Worm (Caenorhabditis elegans) whole organism, L1 larva: Measurements from ENCODE around the gene sre-36.

Experiments used
- F16B12.6 ChIP-seq: fragments of 150-350 bp; optimal IDR thresholded peaks from 2 replicates; lab custom pipeline; 2014; ENCODE audit warnings: missing biosample characterization, missing genetic modification characterization
- aha-1 ChIP-seq: fragments of 150-350 bp; optimal IDR thresholded peaks from 2 replicates; lab custom pipeline; 2014; ENCODE audit warnings: missing biosample characterization, missing genetic modification characterization
- alr-1 ChIP-seq: fragments of 200-800 bp; sonication (Bioruptor generic); optimal IDR thresholded peaks from 2 replicates; lab custom pipeline; 2018; ENCODE audit warnings: borderline replicate concordance, mild to moderate bottlenecking, missing genetic modification characterization, missing compliant biosample characterization
- aly-2 ChIP-seq: fragments of 150-350 bp; optimal IDR thresholded peaks from 2 replicates; lab custom pipeline; 2014; ENCODE audit warnings: missing biosample characterization, missing genetic modification characterization
- ama-1 ChIP-seq: fragments of 150-350 bp; optimal IDR thresholded peaks from 2 replicates; lab custom pipeline; 2014
- ceh-63 ChIP-seq: fragments of 200-800 bp; sonication (Bioruptor generic); optimal IDR thresholded peaks from 2 replicates; lab custom pipeline; 2018; ENCODE audit warnings: mild to moderate bottlenecking, missing genetic modification characterization, missing compliant biosample characterization
- ceh-8 ChIP-seq: fragments of 200-800 bp; sonication (Bioruptor generic); optimal IDR thresholded peaks from 2 replicates; lab custom pipeline; 2018; ENCODE audit warnings: mild to moderate bottlenecking, missing genetic modification characterization, moderate library complexity, missing compliant biosample characterization
- ces-1 ChIP-seq: fragments of 150-350 bp; optimal IDR thresholded peaks from 2 replicates; lab custom pipeline; 2014; ENCODE audit warnings: missing biosample characterization, missing genetic modification reagents, missing genetic modification characterization
- dpl-1 ChIP-seq, 3 experiments: fragments of 150-350 bp in 2 of 3; sonication (generic microtip) in 1 of 3; optimal IDR thresholded peaks; 2 replicates each; lab custom pipeline; 2014 to 2017; ENCODE audit warnings: missing biosample characterization in 3 of 3, missing genetic modification characterization in 3 of 3, missing genetic modification reagents in 3 of 3
- dsc-1 ChIP-seq: sonication (generic microtip); optimal IDR thresholded peaks from 2 replicates; lab custom pipeline; 2016; ENCODE audit warnings: mild to moderate bottlenecking, missing genetic modification characterization, missing compliant biosample characterization
- efl-1 ChIP-seq, 4 experiments: fragments of 150-350 bp; optimal IDR thresholded peaks in 3 of 4; peaks in 1 of 4; 1 replicate in 1 of 4; 2 replicates in 3 of 4; lab custom pipeline; 2014; ENCODE audit warnings: missing biosample characterization in 2 of 4, missing genetic modification characterization in 2 of 4, missing genetic modification reagents in 2 of 4
- efl-3 ChIP-seq: fragments of 200-800 bp; sonication (Bioruptor generic); optimal IDR thresholded peaks from 2 replicates; lab custom pipeline; 2018; ENCODE audit warnings: mild to moderate bottlenecking, missing genetic modification characterization, missing compliant biosample characterization
- egl-27 ChIP-seq, 2 experiments: fragments of 150-350 bp in 1 of 2; sonication (generic microtip); optimal IDR thresholded peaks; 3 replicates each; lab custom pipeline; 2017 to 2018; ENCODE audit warnings: missing biosample characterization in 2 of 2, missing genetic modification characterization in 2 of 2, missing genetic modification reagents in 2 of 2
- elt-2 ChIP-seq: sonication (generic microtip); optimal IDR thresholded peaks from 2 replicates; lab custom pipeline; 2016; ENCODE audit warnings: missing genetic modification characterization, mild to moderate bottlenecking, inconsistent platforms, missing compliant biosample characterization, missing genetic modification reagents
- fkh-10 ChIP-seq: sonication (generic microtip); optimal IDR thresholded peaks from 2 replicates; lab custom pipeline; 2017; ENCODE audit warnings: missing biosample characterization, missing genetic modification reagents, missing genetic modification characterization
- fkh-4 ChIP-seq: sonication (generic microtip); optimal IDR thresholded peaks from 2 replicates; lab custom pipeline; 2016; ENCODE audit warnings: missing compliant biosample characterization, missing genetic modification characterization, borderline replicate concordance
- grh-1 ChIP-seq: fragments of 200-800 bp; sonication (Bioruptor generic); IDR thresholded peaks from 2 replicates; pipeline ENCODE4 v1.3.6; 2022; ENCODE audit warnings: missing genetic modification reagents, missing genetic modification characterization, missing compliant biosample characterization
- hlh-17 ChIP-seq: fragments of 200-800 bp; sonication (Bioruptor generic); optimal IDR thresholded peaks from 2 replicates; lab custom pipeline; 2018; ENCODE audit warnings: missing genetic modification characterization, mild to moderate bottlenecking, missing compliant biosample characterization, moderate library complexity, borderline replicate concordance
- hlh-4 ChIP-seq: sonication (generic microtip); optimal IDR thresholded peaks from 2 replicates; lab custom pipeline; 2016; ENCODE audit warnings: mild to moderate bottlenecking, missing genetic modification characterization, missing compliant biosample characterization
- hpl-2 ChIP-seq: fragments of 150-350 bp; optimal IDR thresholded peaks from 2 replicates; lab custom pipeline; 2014; ENCODE audit warnings: missing biosample characterization, missing genetic modification reagents, missing genetic modification characterization
- lin-14 ChIP-seq: fragments of 200-800 bp; sonication (Bioruptor generic); optimal IDR thresholded peaks from 2 replicates; lab custom pipeline; 2018; ENCODE audit warnings: mild to moderate bottlenecking, missing genetic modification characterization, moderate library complexity, missing compliant biosample characterization
- lin-15B ChIP-seq: fragments of 150-350 bp; sonication (generic microtip); optimal IDR thresholded peaks from 3 replicates; lab custom pipeline; 2014; ENCODE audit warnings: missing biosample characterization, missing genetic modification characterization
- lin-35 ChIP-seq, 2 experiments: fragments of 150-350 bp; optimal IDR thresholded peaks; 2 replicates each; lab custom pipeline; 2014; ENCODE audit warnings: missing biosample characterization in 2 of 2, missing genetic modification characterization in 2 of 2, missing genetic modification reagents in 2 of 2
- lin-39 ChIP-seq: fragments of 150-350 bp; optimal IDR thresholded peaks from 2 replicates; lab custom pipeline; 2014; ENCODE audit warnings: missing biosample characterization, missing genetic modification reagents, missing genetic modification characterization
- lir-3 ChIP-seq: sonication (generic microtip); optimal IDR thresholded peaks from 2 replicates; lab custom pipeline; 2016; ENCODE audit warnings: mild to moderate bottlenecking, missing genetic modification characterization, moderate library complexity, missing compliant biosample characterization; ENCODE audit not compliant: poor library complexity
- mab-9 ChIP-seq: fragments of 200-800 bp; sonication (Bioruptor generic); IDR thresholded peaks from 2 replicates; pipeline ENCODE4 v1.3.6; 2022; ENCODE audit warnings: missing genetic modification reagents, missing genetic modification characterization, missing compliant biosample characterization
- mdl-1 ChIP-seq, 2 experiments: fragments of 150-350 bp; optimal IDR thresholded peaks; 2 replicates each; lab custom pipeline; 2014 to 2017; ENCODE audit warnings: missing biosample characterization in 2 of 2, missing genetic modification characterization in 2 of 2, inconsistent platforms in 1 of 2
- mef-2 ChIP-seq: fragments of 150-350 bp; optimal IDR thresholded peaks from 2 replicates; lab custom pipeline; 2014; ENCODE audit warnings: missing biosample characterization, missing genetic modification characterization
- mep-1 ChIP-seq: fragments of 150-350 bp; optimal IDR thresholded peaks from 2 replicates; lab custom pipeline; 2014; ENCODE audit warnings: missing biosample characterization, missing genetic modification characterization
- nhr-11 ChIP-seq: fragments of 150-350 bp; optimal IDR thresholded peaks from 2 replicates; lab custom pipeline; 2014; ENCODE audit warnings: missing biosample characterization, missing genetic modification characterization
- nhr-237 ChIP-seq: fragments of 150-350 bp; optimal IDR thresholded peaks from 2 replicates; lab custom pipeline; 2014; ENCODE audit warnings: missing biosample characterization, missing genetic modification characterization
- nhr-71 ChIP-seq: sonication (generic microtip); optimal IDR thresholded peaks from 2 replicates; lab custom pipeline; 2016; ENCODE audit warnings: mild to moderate bottlenecking, missing genetic modification characterization, moderate library complexity, missing compliant biosample characterization
- nhr-76 ChIP-seq: sonication (generic microtip); optimal IDR thresholded peaks from 2 replicates; lab custom pipeline; 2017; ENCODE audit warnings: missing biosample characterization, missing genetic modification characterization
- nhr-77 ChIP-seq: fragments of 150-350 bp; optimal IDR thresholded peaks from 2 replicates; lab custom pipeline; 2014; ENCODE audit warnings: missing biosample characterization, missing genetic modification characterization
- nhr-84 ChIP-seq: sonication (generic microtip); optimal IDR thresholded peaks from 2 replicates; lab custom pipeline; 2017; ENCODE audit warnings: missing biosample characterization, missing genetic modification characterization
- nhr-85 ChIP-seq: sonication (generic microtip); peaks from one replicate; lab custom pipeline; 2016; ENCODE audit warnings: missing genetic modification characterization, inconsistent platforms, missing compliant biosample characterization
- nhr-90 ChIP-seq: sonication (generic microtip); optimal IDR thresholded peaks from 2 replicates; lab custom pipeline; 2016; ENCODE audit warnings: mild to moderate bottlenecking, missing genetic modification characterization, missing compliant biosample characterization; ENCODE audit not compliant: poor library complexity
- pag-3 ChIP-seq: sonication (generic microtip); optimal IDR thresholded peaks from 2 replicates; lab custom pipeline; 2017; ENCODE audit warnings: missing genetic modification characterization, mild to moderate bottlenecking, missing compliant biosample characterization, antibody characterized with exemption, borderline replicate concordance; ENCODE audit not compliant: insufficient read depth
- pax-3 ChIP-seq: fragments of 200-800 bp; sonication (Bioruptor generic); optimal IDR thresholded peaks from 2 replicates; lab custom pipeline; 2018; ENCODE audit warnings: mild to moderate bottlenecking, missing genetic modification characterization, moderate library complexity, missing compliant biosample characterization
- rnt-1 ChIP-seq: sonication (generic microtip); optimal IDR thresholded peaks from 2 replicates; lab custom pipeline; 2016; ENCODE audit warnings: mild to moderate bottlenecking, missing genetic modification characterization, moderate library complexity, missing compliant biosample characterization
- skn-1 ChIP-seq: fragments of 150-350 bp; optimal IDR thresholded peaks from 2 replicates; lab custom pipeline; 2014; ENCODE audit warnings: missing biosample characterization, missing genetic modification characterization
- snpc-4 ChIP-seq: fragments of 150-350 bp; optimal IDR thresholded peaks from 2 replicates; lab custom pipeline; 2014; ENCODE audit warnings: missing biosample characterization, missing genetic modification characterization
- sox-4 ChIP-seq: sonication (generic microtip); optimal IDR thresholded peaks from 2 replicates; lab custom pipeline; 2016; ENCODE audit warnings: missing genetic modification characterization, missing compliant biosample characterization
- sup-37 ChIP-seq: fragments of 200-800 bp; sonication (Bioruptor generic); optimal IDR thresholded peaks from 2 replicates; lab custom pipeline; 2018; ENCODE audit warnings: mild to moderate bottlenecking, missing genetic modification characterization, missing compliant biosample characterization
- tbx-2 ChIP-seq: sonication (generic microtip); optimal IDR thresholded peaks from 2 replicates; lab custom pipeline; 2016; ENCODE audit warnings: missing genetic modification characterization, missing compliant biosample characterization
- unc-130 ChIP-seq: fragments of 150-350 bp; optimal IDR thresholded peaks from 2 replicates; lab custom pipeline; 2017; ENCODE audit warnings: missing biosample characterization, missing genetic modification characterization, inconsistent platforms
- unc-30 ChIP-seq: sonication (generic microtip); optimal IDR thresholded peaks from 2 replicates; lab custom pipeline; 2017; ENCODE audit warnings: missing biosample characterization, missing genetic modification characterization
- unc-98 ChIP-seq: fragments of 200-800 bp; sonication (Bioruptor generic); IDR thresholded peaks from 2 replicates; pipeline ENCODE4 v1.3.6; 2022; ENCODE audit warnings: missing genetic modification characterization, missing compliant biosample characterization
- vab-15 ChIP-seq: sonication (generic microtip); optimal IDR thresholded peaks from 2 replicates; lab custom pipeline; 2017; ENCODE audit warnings: missing genotype, mild to moderate bottlenecking, missing genetic modification characterization, missing compliant biosample characterization
- zag-1 ChIP-seq: fragments of 150-350 bp; optimal IDR thresholded peaks from 2 replicates; lab custom pipeline; 2014; ENCODE audit warnings: missing biosample characterization, missing genetic modification characterization
- zip-4 ChIP-seq: fragments of 200-800 bp; sonication (Bioruptor generic); optimal IDR thresholded peaks from 2 replicates; lab custom pipeline; 2018; ENCODE audit warnings: mild to moderate bottlenecking, missing genetic modification characterization, moderate library complexity, missing compliant biosample characterization
- ztf-4 ChIP-seq: fragments of 150-350 bp; optimal IDR thresholded peaks from 2 replicates; lab custom pipeline; 2014; ENCODE audit warnings: missing biosample characterization, missing genetic modification characterization

The sre-36 gene

ce11 chrV:16370039-16370438 lies 29.4 kb upstream of the sre-36 start:
- TF ChIP-seq dsc-1, result peak; percentile 70
- no peak for TF ChIP-seq lin-14 (GFP tag; lab: Kevin White, UChicago)
- no peak for TF ChIP-seq fkh-10 (GFP tag; lab: Kevin White, UChicago)
- peak; percentile 61 for TF ChIP-seq zip-4 (GFP tag; lab: Kevin White, UChicago)
- TF ChIP-seq mef-2, result no peak
- TF ChIP-seq dpl-1 (GFP tag; optimal IDR thresholded peaks at IDR 0.05; lab: Kevin White, UChicago), result peak; percentile 18 to 55 (median 47)
- no peak for TF ChIP-seq egl-27 (tag; optimal IDR thresholded peaks at IDR 0.05; lab: Kevin White, UChicago)
- peak; percentile 88 for TF ChIP-seq rnt-1 (tag; lab: Kevin White, UChicago)
- TF ChIP-seq efl-3, result no peak
- TF ChIP-seq unc-130, result peak; percentile 53
- no peak for TF ChIP-seq mab-9 (GFP tag; lab: Robert Waterston, UW)
- no peak for TF ChIP-seq ces-1 (GFP tag; lab: Kevin White, UChicago)
- TF ChIP-seq vab-15 (tag; lab: Kevin White, UChicago), result no peak
- TF ChIP-seq lir-3 (tag; lab: Kevin White, UChicago), result no peak
- TF ChIP-seq pax-3 (tag; lab: Kevin White, UChicago), result no peak
- TF ChIP-seq hlh-4, result no peak
- TF ChIP-seq hlh-17 (GFP tag; lab: Kevin White, UChicago), result no peak
- no peak for TF ChIP-seq ama-1 (lab: Kevin White, UChicago)
- peak; percentile 82 for TF ChIP-seq nhr-71 (tag; lab: Kevin White, UChicago)
- TF ChIP-seq skn-1 (tag; lab: Kevin White, UChicago), result peak; percentile 63
- TF ChIP-seq grh-1, result 0 out of 2 replicates have a peak, but pooled peaks have one; percentile 40
- peak; percentile 62 for TF ChIP-seq snpc-4 (tag; lab: Kevin White, UChicago)
- TF ChIP-seq zag-1 (tag; lab: Kevin White, UChicago), result no peak
- no peak for TF ChIP-seq sox-4
- peak; percentile 37 for TF ChIP-seq nhr-77 (tag; lab: Kevin White, UChicago)
- TF ChIP-seq ceh-63 (GFP tag; lab: Kevin White, UChicago), result no peak
- TF ChIP-seq ceh-8 (GFP tag; lab: Kevin White, UChicago), result peak; percentile 34
- TF ChIP-seq sup-37 (GFP tag; lab: Kevin White, UChicago), result peak; percentile 18
- peak; percentile 12 for TF ChIP-seq lin-39 (tag; lab: Kevin White, UChicago)
- no peak for TF ChIP-seq hpl-2 (GFP tag; lab: Kevin White, UChicago)
- TF ChIP-seq nhr-85 (tag; lab: Kevin White, UChicago), result peak; percentile 49
- no peak for TF ChIP-seq nhr-237 (tag; lab: Kevin White, UChicago)
- no peak for TF ChIP-seq nhr-76 (tag; lab: Kevin White, UChicago)
- peak; percentile 74 for TF ChIP-seq tbx-2 (tag; lab: Kevin White, UChicago)
- peak; percentile 88 for TF ChIP-seq nhr-90 (tag; lab: Kevin White, UChicago)
- TF ChIP-seq fkh-4 (tag; lab: Kevin White, UChicago), result no peak
- no peak for TF ChIP-seq unc-98 (GFP tag; lab: Robert Waterston, UW)
- TF ChIP-seq alr-1 (tag; lab: Kevin White, UChicago), result no peak
- TF ChIP-seq aha-1, result no peak
- TF ChIP-seq lin-35 (GFP tag; optimal IDR thresholded peaks at IDR 0.05; lab: Kevin White, UChicago), result peak; percentile 61 to 86
- TF ChIP-seq aly-2 (tag; lab: Kevin White, UChicago), result peak; percentile 22
- no peak for TF ChIP-seq pag-3 (tag; lab: Kevin White, UChicago)
- TF ChIP-seq nhr-11, result no peak
- peak; percentile 62 to 66 for TF ChIP-seq efl-1 (optimal IDR thresholded peaks at IDR 0.05; lab: Kevin White, UChicago)
- TF ChIP-seq efl-1 (GFP tag; optimal IDR thresholded peaks at IDR 0.05 in 1 of 2; lab: Kevin White, UChicago), result peak; percentile 48 to 92
- peak; percentile 53 for TF ChIP-seq elt-2 (tag; lab: Kevin White, UChicago)
- peak; percentile 7 for TF ChIP-seq F16B12.6
- no peak for TF ChIP-seq unc-30 (tag; lab: Kevin White, UChicago)
- TF ChIP-seq mdl-1 (tag; optimal IDR thresholded peaks at IDR 0.05; lab: Kevin White, UChicago), result peak in 1 of 2 experiments; percentile 63
- peak; percentile 73 for TF ChIP-seq mep-1 (tag; lab: Kevin White, UChicago)
- TF ChIP-seq lin-15B, result no peak
- TF ChIP-seq nhr-84 (tag; lab: Kevin White, UChicago), result no peak
- no peak for TF ChIP-seq ztf-4
